Fruit fly (Drosophila melanogaster) whole organism, embryonic: ENCODE measurements around the gene CG3117.

Source experiments
- Bgb ChIP-seq: fragments of 200-800 bp; sonication (Bioruptor generic); IDR thresholded peaks from 2 replicates; pipeline ENCODE4 v1.3.6; 2022; ENCODE audit warnings: missing biosample characterization, missing genetic modification characterization; ENCODE audit not compliant: partially characterized antibody
- Blimp-1 ChIP-seq: fragments of 200-800 bp; sonication (Bioruptor generic); optimal IDR thresholded peaks from 3 replicates; lab custom pipeline; 2018; ENCODE audit warnings: missing biosample characterization, missing genetic modification characterization, mild to moderate bottlenecking, moderate library complexity, missing genetic modification reagents
- CG10267 ChIP-seq: fragments of 200-800 bp; sonication (Bioruptor generic); optimal IDR thresholded peaks from 2 replicates; lab custom pipeline; 2018; ENCODE audit warnings: missing biosample characterization, mild to moderate bottlenecking, missing genetic modification characterization, moderate library complexity
- CG10366 ChIP-seq: fragments of 200-800 bp; sonication (Bioruptor generic); IDR thresholded peaks from 2 replicates; pipeline ENCODE4 v1.3.6; 2022; ENCODE audit warnings: missing biosample characterization, missing genetic modification characterization
- CG10654 ChIP-seq: fragments of 200-800 bp; sonication (Bioruptor generic); optimal IDR thresholded peaks from 2 replicates; lab custom pipeline; 2016; ENCODE audit warnings: missing biosample characterization, missing genetic modification characterization
- CG12071 ChIP-seq: fragments of 200-800 bp; sonication (Bioruptor generic); optimal IDR thresholded peaks from 3 replicates; lab custom pipeline; 2018; ENCODE audit warnings: missing biosample characterization, mild to moderate bottlenecking, missing genetic modification characterization
- CG13123 ChIP-seq: fragments of 200-800 bp; sonication (Bioruptor generic); optimal IDR thresholded peaks from 2 replicates; lab custom pipeline; 2016; ENCODE audit warnings: missing biosample characterization, missing genetic modification characterization
- CG1529 ChIP-seq: fragments of 200-800 bp; sonication (Bioruptor generic); optimal IDR thresholded peaks from 3 replicates; lab custom pipeline; 2018; ENCODE audit warnings: missing biosample characterization, missing genetic modification characterization
- CG18599 ChIP-seq: fragments of 200-800 bp; sonication (Bioruptor generic); optimal IDR thresholded peaks from 3 replicates; lab custom pipeline; 2017; ENCODE audit warnings: missing biosample characterization, missing genetic modification characterization, mild to moderate bottlenecking, moderate library complexity, missing genetic modification reagents
- CG2199 ChIP-seq: fragments of 200-800 bp; sonication (Bioruptor generic); IDR thresholded peaks from 3 replicates; pipeline ENCODE4 v1.3.6; 2022; ENCODE audit warnings: missing biosample characterization, missing genetic modification characterization
- CG31224 ChIP-seq: fragments of 200-800 bp; sonication (Bioruptor generic); IDR thresholded peaks from 2 replicates; pipeline ENCODE4 v1.3.6; 2022; ENCODE audit warnings: missing biosample characterization, missing genetic modification characterization
- CG4707 ChIP-seq: fragments of 200-800 bp; sonication (Bioruptor generic); optimal IDR thresholded peaks from 2 replicates; lab custom pipeline; 2018; ENCODE audit warnings: missing biosample characterization, mild to moderate bottlenecking, missing genetic modification characterization, moderate library complexity
- CG7745 ChIP-seq: fragments of 200-800 bp; sonication (Bioruptor generic); optimal IDR thresholded peaks from 2 replicates; lab custom pipeline; 2018; ENCODE audit warnings: missing biosample characterization, mild to moderate bottlenecking, missing genetic modification characterization, moderate library complexity
- CG8388 ChIP-seq: fragments of 200-800 bp; sonication (Bioruptor generic); optimal IDR thresholded peaks from 2 replicates; lab custom pipeline; 2019; ENCODE audit warnings: missing biosample characterization, mild to moderate bottlenecking, missing genetic modification characterization, moderate library complexity
- Dfd ChIP-seq, 2 experiments: fragments of >200 bp; optimal IDR thresholded peaks; 2 replicates each; lab custom pipeline; 2017; ENCODE audit warnings: missing biosample characterization in 2 of 2, missing genetic modification characterization in 2 of 2
- Dp ChIP-seq: fragments of 200-800 bp; sonication (Bioruptor generic); optimal IDR thresholded peaks from 2 replicates; lab custom pipeline; 2018; ENCODE audit warnings: missing biosample characterization, mild to moderate bottlenecking, missing genetic modification characterization, moderate library complexity
- HHEX ChIP-seq: fragments of 200-800 bp; sonication (Bioruptor generic); optimal IDR thresholded peaks from 3 replicates; lab custom pipeline; 2017; ENCODE audit warnings: missing biosample characterization, mild to moderate bottlenecking, missing genetic modification characterization, missing genetic modification reagents
- Kr ChIP-seq: fragments of 200-800 bp; sonication (Bioruptor generic); optimal IDR thresholded peaks from 2 replicates; lab custom pipeline; 2017; ENCODE audit warnings: missing biosample characterization, mild to moderate bottlenecking, missing genetic modification characterization
- Med ChIP-seq: fragments of 200-800 bp; sonication (Bioruptor generic); peaks from one replicate; lab custom pipeline; 2016; ENCODE audit warnings: missing biosample characterization, missing genetic modification characterization, mild to moderate bottlenecking, inconsistent platforms, moderate library complexity
- Myb ChIP-seq: fragments of 200-800 bp; sonication (Bioruptor generic); optimal IDR thresholded peaks from 2 replicates; lab custom pipeline; 2016; ENCODE audit warnings: missing biosample characterization, missing genetic modification characterization
- Opbp ChIP-seq: fragments of 200-800 bp; sonication (Bioruptor generic); IDR thresholded peaks from 3 replicates; pipeline ENCODE4 v1.3.6; 2022; ENCODE audit warnings: missing biosample characterization, missing genetic modification characterization; ENCODE audit not compliant: partially characterized antibody
- Trl ChIP-seq, 3 experiments: fragments of >200 bp in 2 of 3; fragments of 200-800 bp in 1 of 3; sonication (Bioruptor generic) in 1 of 3; optimal IDR thresholded peaks; 2 replicates in 1 of 3; 3 replicates in 2 of 3; lab custom pipeline; 2016 to 2017; ENCODE audit warnings: missing biosample characterization in 1 of 3, missing genetic modification characterization in 1 of 3
- Xrp1 ChIP-seq: fragments of 200-800 bp; sonication (Bioruptor generic); IDR thresholded peaks from 2 replicates; pipeline ENCODE4 v1.3.6; 2022; ENCODE audit warnings: missing biosample characterization, missing genetic modification characterization
- YL-1 ChIP-seq: fragments of 200-800 bp; sonication (Bioruptor generic); optimal IDR thresholded peaks from 3 replicates; lab custom pipeline; 2017; ENCODE audit warnings: missing biosample characterization, mild to moderate bottlenecking, missing genetic modification characterization
- ab ChIP-seq: fragments of 200-800 bp; sonication (Bioruptor generic); optimal IDR thresholded peaks from 2 replicates; lab custom pipeline; 2016; ENCODE audit warnings: missing biosample characterization, missing genetic modification characterization
- abd-A ChIP-seq: fragments of 200-800 bp; sonication (Bioruptor generic); optimal IDR thresholded peaks from 3 replicates; lab custom pipeline; 2019; ENCODE audit warnings: missing biosample characterization, mild to moderate bottlenecking, missing genetic modification characterization, moderate library complexity
- ash1 ChIP-seq: fragments of 200-800 bp; sonication (Bioruptor generic); optimal IDR thresholded peaks from 2 replicates; lab custom pipeline; 2018; ENCODE audit warnings: missing biosample characterization, mild to moderate bottlenecking, missing genetic modification characterization
- cas ChIP-seq: fragments of 200-800 bp; sonication (Bioruptor generic); IDR thresholded peaks from 2 replicates; pipeline ENCODE4 v1.3.6; 2022; ENCODE audit warnings: missing biosample characterization, missing genetic modification characterization
- chm ChIP-seq: fragments of 200-800 bp; sonication (Bioruptor generic); IDR thresholded peaks from 2 replicates; pipeline ENCODE4 v1.3.6; 2022; ENCODE audit warnings: missing biosample characterization, missing genetic modification characterization
- chn ChIP-seq: fragments of 200-800 bp; sonication (Bioruptor generic); optimal IDR thresholded peaks from 2 replicates; lab custom pipeline; 2016; ENCODE audit warnings: missing biosample characterization, missing genetic modification characterization
- ci ChIP-seq: fragments of 200-800 bp; sonication (Bioruptor generic); IDR thresholded peaks from 3 replicates; pipeline ENCODE4 v1.3.6; 2022; ENCODE audit warnings: missing biosample characterization, missing genetic modification characterization
- fru ChIP-seq: fragments of >200 bp; optimal IDR thresholded peaks from 2 replicates; lab custom pipeline; 2017
- gro ChIP-seq: fragments of 200-800 bp; sonication (Bioruptor generic); optimal IDR thresholded peaks from 2 replicates; lab custom pipeline; 2016; ENCODE audit warnings: missing biosample characterization, missing genetic modification characterization
- her ChIP-seq: fragments of 200-800 bp; sonication (Bioruptor generic); optimal IDR thresholded peaks from 2 replicates; lab custom pipeline; 2016; ENCODE audit warnings: missing biosample characterization, missing genetic modification characterization
- hth ChIP-seq: fragments of >200 bp; optimal IDR thresholded peaks from 2 replicates; lab custom pipeline; 2017; ENCODE audit warnings: inconsistent platforms
- kah ChIP-seq: fragments of 200-800 bp; sonication (Bioruptor generic); optimal IDR thresholded peaks from 2 replicates; lab custom pipeline; 2018; ENCODE audit warnings: missing biosample characterization, mild to moderate bottlenecking, missing genetic modification characterization
- kni ChIP-seq: fragments of 200-800 bp; sonication (Bioruptor generic); optimal IDR thresholded peaks from 3 replicates; lab custom pipeline; 2017; ENCODE audit warnings: mild to moderate bottlenecking, missing biosample characterization, missing genetic modification reagents, missing genetic modification characterization
- lola ChIP-seq, 3 experiments: fragments of >200 bp in 2 of 3; fragments of 200-800 bp in 1 of 3; sonication (Bioruptor generic) in 1 of 3; optimal IDR thresholded peaks; 2 replicates each; lab custom pipeline; 2017 to 2019; ENCODE audit warnings: missing biosample characterization in 3 of 3, missing genetic modification characterization in 3 of 3, mild to moderate bottlenecking in 1 of 3, moderate library complexity in 1 of 3
- nau ChIP-seq: fragments of 200-800 bp; sonication (Bioruptor generic); optimal IDR thresholded peaks from 3 replicates; lab custom pipeline; 2017; ENCODE audit warnings: missing biosample characterization, mild to moderate bottlenecking, missing genetic modification characterization, missing genetic modification reagents
- nmo ChIP-seq: fragments of 200-800 bp; sonication (Bioruptor generic); optimal IDR thresholded peaks from 2 replicates; lab custom pipeline; 2018; ENCODE audit warnings: missing biosample characterization, mild to moderate bottlenecking, missing genetic modification characterization, moderate library complexity
- org-1 ChIP-seq: fragments of 200-800 bp; sonication (Bioruptor generic); optimal IDR thresholded peaks from 2 replicates; lab custom pipeline; 2017; ENCODE audit warnings: missing biosample characterization, missing genetic modification characterization
- pnt ChIP-seq: fragments of 200-800 bp; sonication (Bioruptor generic); optimal IDR thresholded peaks from 3 replicates; lab custom pipeline; 2016; ENCODE audit warnings: missing biosample characterization, missing genetic modification characterization
- sd ChIP-seq: fragments of 200-800 bp; sonication (Bioruptor generic); optimal IDR thresholded peaks from 3 replicates; lab custom pipeline; 2018; ENCODE audit warnings: missing biosample characterization, mild to moderate bottlenecking, missing genetic modification characterization, moderate library complexity
- sens ChIP-seq: fragments of 200-800 bp; sonication (Bioruptor generic); peaks from one replicate; lab custom pipeline; 2016; ENCODE audit warnings: missing biosample characterization, missing genetic modification characterization
- sna ChIP-seq: fragments of 200-800 bp; sonication (Bioruptor generic); IDR thresholded peaks from 2 replicates; pipeline ENCODE4 v1.3.6; 2022; ENCODE audit warnings: missing biosample characterization, missing genetic modification characterization; ENCODE audit not compliant: partially characterized antibody
- sqz ChIP-seq: fragments of 200-800 bp; sonication (Bioruptor generic); optimal IDR thresholded peaks from 3 replicates; lab custom pipeline; 2018; ENCODE audit warnings: missing biosample characterization, mild to moderate bottlenecking, missing genetic modification characterization
- stc ChIP-seq: fragments of 200-800 bp; sonication (Bioruptor generic); IDR thresholded peaks from 2 replicates; pipeline ENCODE4 v1.3.6; 2022; ENCODE audit warnings: missing biosample characterization, missing genetic modification characterization
- sug ChIP-seq: fragments of 200-800 bp; optimal IDR thresholded peaks from 2 replicates; lab custom pipeline; 2019; ENCODE audit warnings: missing biosample characterization, mild to moderate bottlenecking, missing genetic modification characterization, moderate library complexity
- tll ChIP-seq, 2 experiments: fragments of 200-800 bp in 1 of 2; fragments of >200 bp in 1 of 2; sonication (Bioruptor generic) in 1 of 2; optimal IDR thresholded peaks; 2 replicates each; lab custom pipeline; 2017 to 2019; ENCODE audit warnings: missing biosample characterization in 2 of 2, missing genetic modification characterization in 2 of 2, mild to moderate bottlenecking in 1 of 2, moderate library complexity in 1 of 2
- tx ChIP-seq: fragments of 200-800 bp; sonication (Bioruptor generic); optimal IDR thresholded peaks from 2 replicates; lab custom pipeline; 2016; ENCODE audit warnings: missing biosample characterization, missing genetic modification characterization
- wek ChIP-seq: fragments of 200-800 bp; sonication (Bioruptor generic); optimal IDR thresholded peaks from 3 replicates; lab custom pipeline; 2018; ENCODE audit warnings: missing biosample characterization, mild to moderate bottlenecking, missing genetic modification characterization, moderate library complexity

The CG3117 gene

DNA sequence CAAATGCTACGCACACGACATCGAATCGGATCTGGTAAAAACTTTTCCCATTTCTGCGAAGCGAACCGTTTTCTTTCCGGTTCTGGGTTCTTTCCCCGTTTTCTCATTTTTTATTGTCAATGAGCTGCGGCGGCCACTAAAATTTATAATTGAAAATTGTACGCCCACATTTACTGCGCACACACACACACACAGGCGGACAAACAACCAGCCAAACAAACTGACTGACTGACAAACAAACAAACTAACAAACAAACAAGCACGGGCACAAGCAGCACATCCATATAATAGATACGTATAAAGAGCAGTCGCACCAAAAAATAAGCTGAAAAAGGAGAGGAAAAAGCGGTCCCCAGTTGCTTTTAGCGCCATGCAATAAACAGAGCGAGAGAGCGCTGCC lies 44.2 kb upstream of the CG3117 start (continued):
- no peak for TF ChIP-seq CG4707 (GFP tag; lab: Kevin White, UChicago)
- TF ChIP-seq Dfd (GFP tag; optimal IDR thresholded peaks at IDR 0.05; lab: Kevin White, UChicago) = no peak
- TF ChIP-seq CG31224 = no peak
- TF ChIP-seq HHEX = no peak
- no peak for TF ChIP-seq cas (GFP tag; lab: Robert Waterston, UW)
- peak; percentile 28 for TF ChIP-seq kni (GFP tag; lab: Kevin White, UChicago)
- TF ChIP-seq CG10654 = no peak
- TF ChIP-seq stc (GFP tag; lab: Robert Waterston, UW) = no peak
- 0 out of 3 replicates have a peak, but pooled peaks have one; percentile 39 for TF ChIP-seq ci (GFP tag; lab: Robert Waterston, UW)
- TF ChIP-seq CG10366 (GFP tag; lab: Robert Waterston, UW) = no peak
- no peak for TF ChIP-seq sd (tag; lab: Kevin White, UChicago)
- TF ChIP-seq tx (GFP tag; lab: Kevin White, UChicago) = no peak
- TF ChIP-seq CG10267 (tag; lab: Kevin White, UChicago) = no peak
- no peak for TF ChIP-seq sug (tag; lab: Kevin White, UChicago)
- TF ChIP-seq wek (GFP tag; lab: Kevin White, UChicago) = no peak
- TF ChIP-seq CG1529 (GFP tag; lab: Kevin White, UChicago) = no peak
- no peak for TF ChIP-seq Kr (GFP tag; lab: Kevin White, UChicago)
- TF ChIP-seq org-1 (GFP tag; lab: Kevin White, UChicago) = no peak
- no peak for TF ChIP-seq Opbp (GFP tag; lab: Robert Waterston, UW)
- 0 out of 2 replicates have a peak, but pooled peaks have one; percentile 18 for TF ChIP-seq Xrp1 (GFP tag; lab: Robert Waterston, UW)
- no peak for TF ChIP-seq CG12071 (GFP tag; lab: Kevin White, UChicago)
- TF ChIP-seq sna (GFP tag; lab: Robert Waterston, UW) = no peak
- TF ChIP-seq abd-A (tag; lab: Kevin White, UChicago) = peak; percentile 41
- TF ChIP-seq nmo (GFP tag; lab: Kevin White, UChicago) = no peak
- 0 out of 2 replicates have a peak, but pooled peaks have one; percentile 23 for TF ChIP-seq chm (GFP tag; lab: Robert Waterston, UW)
- TF ChIP-seq pnt (GFP tag; lab: Kevin White, UChicago) = no peak
- TF ChIP-seq her (GFP tag; lab: Kevin White, UChicago) = no peak
- 0 out of 2 replicates have a peak, but pooled peaks have one; percentile 9 for TF ChIP-seq Bgb (GFP tag; lab: Robert Waterston, UW)
- TF ChIP-seq nau (GFP tag; lab: Kevin White, UChicago) = no peak
- TF ChIP-seq YL-1 = no peak
- no peak for TF ChIP-seq fru
- TF ChIP-seq tll (GFP tag; optimal IDR thresholded peaks at IDR 0.05; lab: Kevin White, UChicago) = no peak
- TF ChIP-seq sqz (GFP tag; lab: Kevin White, UChicago) = no peak
- no peak for TF ChIP-seq Blimp-1 (GFP tag; lab: Kevin White, UChicago)
- no peak for TF ChIP-seq CG7745 (tag; lab: Kevin White, UChicago)
- no peak for TF ChIP-seq gro (GFP tag; lab: Kevin White, UChicago)
- no peak for TF ChIP-seq ash1 (GFP tag; lab: Kevin White, UChicago)
- peak; percentile 2 to 15 for TF ChIP-seq Trl (optimal IDR thresholded peaks at IDR 0.05; lab: Kevin White, UChicago)
- no peak for TF ChIP-seq Trl (GFP tag; optimal IDR thresholded peaks at IDR 0.05; lab: Kevin White, UChicago)
- no peak for TF ChIP-seq CG18599 (GFP tag; lab: Kevin White, UChicago)
- TF ChIP-seq CG8388 (GFP tag; lab: Kevin White, UChicago) = no peak
- no peak for TF ChIP-seq lola (GFP tag; optimal IDR thresholded peaks at IDR 0.05; lab: Kevin White, UChicago)
- no peak for TF ChIP-seq ab (GFP tag; lab: Kevin White, UChicago)
- TF ChIP-seq hth (lab: Kevin White, UChicago) = no peak
- no peak for TF ChIP-seq CG2199 (GFP tag; lab: Robert Waterston, UW)
- no peak for TF ChIP-seq kah (GFP tag; lab: Kevin White, UChicago)
- TF ChIP-seq chn (GFP tag; lab: Kevin White, UChicago) = no peak
- TF ChIP-seq Med (GFP tag; lab: Kevin White, UChicago) = peak; percentile 19
- no peak for TF ChIP-seq CG13123 (GFP tag; lab: Kevin White, UChicago)
- no peak for TF ChIP-seq Dp (GFP tag; lab: Kevin White, UChicago)
- no peak for TF ChIP-seq Myb (GFP tag; lab: Kevin White, UChicago)
- peak; percentile 81 for TF ChIP-seq sens (GFP tag; lab: Kevin White, UChicago)
